Worm (Caenorhabditis elegans): ENCODE measurements around the gene srg-22.
A peak's percentile ranks its signal among the peaks of the same experiment; 100 is the strongest.

srg-22 gene

DNA sequence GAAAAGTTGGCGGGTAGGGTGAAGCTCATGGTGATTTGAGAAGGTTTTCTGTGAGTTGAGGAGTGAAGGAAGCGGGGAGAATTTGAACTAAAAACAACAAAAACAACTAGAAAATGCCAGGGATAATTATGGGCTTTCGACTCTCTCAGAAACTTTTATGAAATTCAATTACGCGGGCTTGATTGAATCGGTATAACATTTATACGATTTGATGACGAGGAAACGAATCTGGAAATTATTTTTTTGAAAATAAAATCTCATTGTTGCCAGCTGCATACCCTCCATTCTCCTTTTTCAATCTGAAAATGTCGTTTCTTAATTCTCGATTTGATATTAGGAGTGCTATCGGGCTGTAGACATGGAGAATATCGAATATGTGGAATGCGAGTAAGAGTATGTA is 2.0 kb downstream of the srg-22 start, which contains the start of gene srg-21:
TSS of gene srg-21 (minus strand) at position 101 of the 400 bp plus-strand sequence.
- TF ChIP-seq daf-12 (tag; optimal IDR thresholded peaks at IDR 0.05) (no peak), snpc-4 (tag; optimal IDR thresholded peaks at IDR 0.05) (no peak), nhr-12 (tag; optimal IDR thresholded peaks at IDR 0.05) (no peak), nhr-25 (tag; optimal IDR thresholded peaks at IDR 0.05) (no peak), tbx-2 (tag; optimal IDR thresholded peaks at IDR 0.05) (no peak), skn-1 (tag; optimal IDR thresholded peaks at IDR 0.05) (no peak), nfya-1 (tag; optimal IDR thresholded peaks at IDR 0.05; ENCODE audit: insufficient read depth) (no peak), nhr-28 (tag; optimal IDR thresholded peaks at IDR 0.05) (no peak), lin-15B (tag; optimal IDR thresholded peaks at IDR 0.05) (no peak), ztf-4 (tag; optimal IDR thresholded peaks at IDR 0.05) (no peak), ceh-28 (tag; optimal IDR thresholded peaks at IDR 0.05) (no peak), fkh-2 (tag; optimal IDR thresholded peaks at IDR 0.05) (no peak), egl-5 (tag; optimal IDR thresholded peaks at IDR 0.05) (no peak), nhr-77 (tag; optimal IDR thresholded peaks at IDR 0.05) (no peak)

DNA sequence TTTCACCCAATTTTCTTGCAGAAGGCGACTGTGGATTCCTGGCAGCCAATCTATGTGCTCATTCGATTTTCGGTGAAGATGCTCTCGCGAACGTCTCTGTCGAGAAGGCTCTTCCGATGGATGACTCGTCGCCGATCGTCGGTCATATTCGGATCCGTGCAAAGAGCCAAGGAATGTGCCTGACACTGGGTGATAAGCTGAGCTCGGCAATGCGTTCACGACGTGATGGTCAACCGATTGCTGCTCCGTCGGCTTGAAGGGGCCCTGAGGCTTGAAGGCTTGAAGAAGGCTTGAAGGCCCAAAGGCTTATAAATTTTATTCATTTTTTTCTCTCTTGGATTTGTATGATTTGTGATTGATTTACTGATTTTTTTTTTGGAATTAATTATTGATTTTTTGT is 6.1 kb downstream of the srg-22 start:
- TF ChIP-seq ceh-82 (tag; optimal IDR thresholded peaks at IDR 0.05) (no peak), R02D3.7 (tag; optimal IDR thresholded peaks at IDR 0.05) (no peak), lsy-12 (tag; optimal IDR thresholded peaks at IDR 0.05) (no peak), hmg-11 (tag; optimal IDR thresholded peaks at IDR 0.05) (no peak), nhr-25 (tag; optimal IDR thresholded peaks at IDR 0.05) (no peak), nhr-11 (tag; optimal IDR thresholded peaks at IDR 0.05) (no peak)

- TF ChIP-seq sea-2 (GFP tag; optimal IDR thresholded peaks at IDR 0.05) (no peak), ceh-9 (tag; optimal IDR thresholded peaks at IDR 0.05) (no peak), nhr-11 (tag; optimal IDR thresholded peaks at IDR 0.05) (no peak), lin-39 (tag; optimal IDR thresholded peaks at IDR 0.05) (no peak), ztf-4 (tag; optimal IDR thresholded peaks at IDR 0.05) (no peak), nhr-23 (tag; optimal IDR thresholded peaks at IDR 0.05) (no peak), eor-1 (tag; optimal IDR thresholded peaks at IDR 0.05) (no peak), elt-2 (tag; optimal IDR thresholded peaks at IDR 0.05) (no peak), tbx-2 (tag; optimal IDR thresholded peaks at IDR 0.05) (no peak)
These were observed 14.8 kb downstream of the srg-22 start, which contains the start of gene copb-1 for ce11 chrII:3078496-3078895. Gene copb-1, plus strand, starts transcription at chrII:3078796.

ce11 chrII:3076915-3077314 is 16.3 kb downstream of the srg-22 start, which contains the start of gene Y25C1A.8:
Gene Y25C1A.8, minus strand, starts transcription at chrII:3076959.
- TF ChIP-seq nhr-76 (tag; optimal IDR thresholded peaks at IDR 0.05) (no peak), mdl-1 (tag; optimal IDR thresholded peaks at IDR 0.05) (no peak), ama-1 (optimal IDR thresholded peaks at IDR 0.05) (peak; percentile 20), unc-39 (tag; optimal IDR thresholded peaks at IDR 0.05) (no peak), ceh-16 (tag; optimal IDR thresholded peaks at IDR 0.05) (no peak), nhr-237 (tag; optimal IDR thresholded peaks at IDR 0.05) (no peak), mml-1 (tag; optimal IDR thresholded peaks at IDR 0.05) (no peak), nhr-12 (tag; optimal IDR thresholded peaks at IDR 0.05) (no peak), lin-39 (tag; optimal IDR thresholded peaks at IDR 0.05) (peak; percentile 89), nhr-67 (tag; optimal IDR thresholded peaks at IDR 0.05) (no peak), nhr-23 (tag; optimal IDR thresholded peaks at IDR 0.05) (peak; percentile 89), elt-1 (tag; optimal IDR thresholded peaks at IDR 0.05) (peak; percentile 71), ceh-82 (tag; optimal IDR thresholded peaks at IDR 0.05) (peak; percentile 89), ceh-28 (tag; optimal IDR thresholded peaks at IDR 0.05) (peak; percentile 86), hmg-11 (tag; optimal IDR thresholded peaks at IDR 0.05) (peak; percentile 91), egl-27 (tag; optimal IDR thresholded peaks at IDR 0.05) (no peak), fkh-2 (tag; optimal IDR thresholded peaks at IDR 0.05) (peak; percentile 35), unc-62 (GFP tag; optimal IDR thresholded peaks at IDR 0.05) (no peak), ztf-4 (tag; optimal IDR thresholded peaks at IDR 0.05) (no peak), elt-3 (tag; optimal IDR thresholded peaks at IDR 0.05) (peak in 1 of 3 experiments; percentile 32), R02D3.7 (tag; optimal IDR thresholded peaks at IDR 0.05) (peak; percentile 83), tbx-2 (tag; optimal IDR thresholded peaks at IDR 0.05) (peak; percentile 87), pqm-1 (tag; optimal IDR thresholded peaks at IDR 0.05) (peak; percentile 32), nfya-1 (tag; optimal IDR thresholded peaks at IDR 0.05; ENCODE audit: insufficient read depth) (peak; percentile 96), skn-1 (tag; optimal IDR thresholded peaks at IDR 0.05) (peak; percentile 83), egl-5 (tag; optimal IDR thresholded peaks at IDR 0.05) (peak; percentile 87), nhr-25 (tag; optimal IDR thresholded peaks at IDR 0.05) (peak; percentile 80), aly-2 (tag; optimal IDR thresholded peaks at IDR 0.05) (peak; percentile 82), fkh-10 (GFP tag; optimal IDR thresholded peaks at IDR 0.05) (peak; percentile 62), nhr-77 (tag; optimal IDR thresholded peaks at IDR 0.05) (peak; percentile 41), lin-15B (tag; optimal IDR thresholded peaks at IDR 0.05) (peak; percentile 76), pha-4 (tag; optimal IDR thresholded peaks at IDR 0.05) (peak; percentile 88), ZK546.5 (tag; optimal IDR thresholded peaks at IDR 0.05) (peak; percentile 17), ceh-9 (tag; optimal IDR thresholded peaks at IDR 0.05) (no peak), nhr-43 (tag; optimal IDR thresholded peaks at IDR 0.05; ENCODE audit: poor library complexity, severe bottlenecking) (peak; percentile 95), jun-1 (tag; optimal IDR thresholded peaks at IDR 0.05) (peak; percentile 94), nhr-11 (tag; optimal IDR thresholded peaks at IDR 0.05) (no peak), fos-1 (tag; optimal IDR thresholded peaks at IDR 0.05) (peak; percentile 23), nhr-28 (tag; optimal IDR thresholded peaks at IDR 0.05) (no peak), lsy-12 (tag; optimal IDR thresholded peaks at IDR 0.05) (peak; percentile 90), eor-1 (tag; optimal IDR thresholded peaks at IDR 0.05) (no peak)
